Worm (Caenorhabditis elegans) whole organism, midembryonic: ENCODE data around the gene cuc-1.

ENCODE experiments used
- cog-1 ChIP-seq: sonication (generic microtip); optimal IDR thresholded peaks from 2 replicates; lab custom pipeline; 2016; ENCODE audit warnings: missing genetic modification characterization, missing compliant biosample characterization
- klf-2 ChIP-seq: fragments of 200-800 bp; sonication (Bioruptor generic); conservative IDR thresholded peaks from 2 replicates; pipeline ENCODE4 v1.3.6; 2022; ENCODE audit warnings: missing genetic modification reagents, missing genetic modification characterization, missing compliant biosample characterization
- ref-1 ChIP-seq: fragments of 200-800 bp; sonication (Bioruptor generic); conservative IDR thresholded peaks from 2 replicates; pipeline ENCODE4 v1.3.6; 2022; ENCODE audit warnings: missing genetic modification reagents, missing genetic modification characterization, missing compliant biosample characterization
- tab-1 ChIP-seq: fragments of 200-800 bp; sonication (Bioruptor generic); IDR thresholded peaks from 2 replicates; pipeline ENCODE4 v1.3.6; 2022; ENCODE audit warnings: missing genetic modification characterization, missing compliant biosample characterization
- ztf-29 ChIP-seq: fragments of 200-800 bp; sonication (Bioruptor generic); IDR thresholded peaks from 2 replicates; pipeline ENCODE4 v1.3.6; 2022; ENCODE audit warnings: missing genetic modification reagents, missing genetic modification characterization, missing compliant biosample characterization

ce11 chrIII:7880132-7880715 lies 19.4 kb upstream of the cuc-1 start:
- no peak for TF ChIP-seq cog-1
- no peak for TF ChIP-seq ztf-29 (GFP tag; lab: Robert Waterston, UW)
- no peak for TF ChIP-seq klf-2
- no peak for TF ChIP-seq ref-1 (GFP tag; lab: Robert Waterston, UW)
- no peak for TF ChIP-seq tab-1 (GFP tag; lab: Robert Waterston, UW)
